Fruit fly (Drosophila melanogaster): ENCODE data around the gene CG3223.

The CG3223 gene

dm6 chr3R:8027203-8027688 lies 18.0 kb downstream of the CG3223 start (continued):
- TF ChIP-seq CG14667 (GFP tag; IDR thresholded peaks at IDR 0.05), result peak; percentile 61
- no peak for TF ChIP-seq Side (GFP tag; optimal IDR thresholded peaks at IDR 0.05)
- TF ChIP-seq CG43689 (GFP tag; IDR thresholded peaks at IDR 0.05), result peak; percentile 58
- TF ChIP-seq Xrp1 (GFP tag; IDR thresholded peaks at IDR 0.05), result peak; percentile 72
- peak; percentile 50 for TF ChIP-seq CG17568 (GFP tag; optimal IDR thresholded peaks at IDR 0.05)
- peak; percentile 71 for TF ChIP-seq CG4424 (GFP tag; optimal IDR thresholded peaks at IDR 0.05)
- TF ChIP-seq NC2α (GFP tag; optimal IDR thresholded peaks at IDR 0.05), result no peak
- TF ChIP-seq Dek (tag; optimal IDR thresholded peaks at IDR 0.05), result peak; percentile 91
- peak; percentile 62 for TF ChIP-seq CG2116 (GFP tag; optimal IDR thresholded peaks at IDR 0.05)
- TF ChIP-seq CG7839 (tag; optimal IDR thresholded peaks at IDR 0.05), result peak; percentile 93
- peak; percentile 79 for TF ChIP-seq CG9727 (GFP tag; optimal IDR thresholded peaks at IDR 0.05)
- TF ChIP-seq sd (tag; optimal IDR thresholded peaks at IDR 0.05), result no peak
- TF ChIP-seq ash1 (GFP tag; optimal IDR thresholded peaks at IDR 0.05), result no peak
- TF ChIP-seq CG12769 (tag; optimal IDR thresholded peaks at IDR 0.05), result no peak
- no peak for TF ChIP-seq HLH4C (GFP tag; IDR thresholded peaks at IDR 0.05; ENCODE audit: partially characterized antibody)
- peak; percentile 27 for TF ChIP-seq NK7.1 (GFP tag; optimal IDR thresholded peaks at IDR 0.05)
- TF ChIP-seq insv (GFP tag; optimal IDR thresholded peaks at IDR 0.05), result peak in 1 of 2 experiments; percentile 41
- peak; percentile 4 for TF ChIP-seq da (GFP tag; optimal IDR thresholded peaks at IDR 0.05)
- peak; percentile 23 for TF ChIP-seq CTCF (GFP tag; optimal IDR thresholded peaks at IDR 0.05)
- no peak for TF ChIP-seq ac (GFP tag; optimal IDR thresholded peaks at IDR 0.05)
- TF ChIP-seq bowl (GFP tag; IDR thresholded peaks at IDR 0.05), result peak; percentile 51; the same call in 1 of the 2 replicates
- peak; percentile 70 for TF ChIP-seq Usf (GFP tag; optimal IDR thresholded peaks at IDR 0.05)
- no peak for TF ChIP-seq CG18764 (GFP tag; optimal IDR thresholded peaks at IDR 0.05)
- peak; percentile 48 for TF ChIP-seq CG16815 (GFP tag; optimal IDR thresholded peaks at IDR 0.05)
- no peak for TF ChIP-seq Ets97D (GFP tag; optimal IDR thresholded peaks at IDR 0.05)
- peak; percentile 35 for TF ChIP-seq CG17912 (GFP tag; optimal IDR thresholded peaks at IDR 0.05)
- peak in 1 of 3 experiments; percentile 90 for TF ChIP-seq lola (GFP tag; optimal IDR thresholded peaks at IDR 0.05)
- TF ChIP-seq fd3F (GFP tag; optimal IDR thresholded peaks at IDR 0.05), result peak; percentile 88
- peak; percentile 77 for TF ChIP-seq CG12104 (GFP tag; optimal IDR thresholded peaks at IDR 0.05)
- TF ChIP-seq CG14860 (GFP tag; IDR thresholded peaks at IDR 0.05; ENCODE audit: partially characterized antibody), result no peak
- TF ChIP-seq sc (optimal IDR thresholded peaks at IDR 0.05), result no peak
- TF ChIP-seq sc (GFP tag; optimal IDR thresholded peaks at IDR 0.05), result peak; percentile 86
- TF ChIP-seq sna (GFP tag; IDR thresholded peaks at IDR 0.05; ENCODE audit: partially characterized antibody), result no peak
- peak; percentile 93 for TF ChIP-seq row (GFP tag; IDR thresholded peaks at IDR 0.05)
- no peak for TF ChIP-seq CG1529 (GFP tag; optimal IDR thresholded peaks at IDR 0.05)
- no peak for TF ChIP-seq fd64A (GFP tag; optimal IDR thresholded peaks at IDR 0.05)
- TF ChIP-seq Bteb2 (GFP tag; optimal IDR thresholded peaks at IDR 0.05), result peak; percentile 27
- TF ChIP-seq CG10462 (GFP tag; optimal IDR thresholded peaks at IDR 0.05), result peak; percentile 37
- TF ChIP-seq CG9932 (GFP tag; IDR thresholded peaks at IDR 0.05), result peak; percentile 73
- no peak for TF ChIP-seq en (GFP tag; optimal IDR thresholded peaks at IDR 0.05)
- TF ChIP-seq bigmax (GFP tag; optimal IDR thresholded peaks at IDR 0.05), result no peak
- TF ChIP-seq CG6689 (GFP tag; IDR thresholded peaks at IDR 0.05), result peak; percentile 78
- peak; percentile 86 for TF ChIP-seq CG3163 (GFP tag; optimal IDR thresholded peaks at IDR 0.05)
- TF ChIP-seq CG31224 (GFP tag; IDR thresholded peaks at IDR 0.05), result peak; percentile 35; the same call in 1 of the 2 replicates
- TF ChIP-seq CG17359 (tag; optimal IDR thresholded peaks at IDR 0.05), result peak; percentile 80
- peak; percentile 6 for TF ChIP-seq bab2 (GFP tag; optimal IDR thresholded peaks at IDR 0.05)
- no peak for TF ChIP-seq CG34376 (GFP tag; optimal IDR thresholded peaks at IDR 0.05)
- peak; percentile 82 for TF ChIP-seq CG3847 (GFP tag; IDR thresholded peaks at IDR 0.05)
- TF ChIP-seq Hr51 (GFP tag; optimal IDR thresholded peaks at IDR 0.05), result peak; percentile 41 to 96
- peak; percentile 91 for TF ChIP-seq grau (tag; optimal IDR thresholded peaks at IDR 0.05)
- no peak for TF ChIP-seq aop (GFP tag; IDR thresholded peaks at IDR 0.05)
